Worm (Caenorhabditis elegans) whole organism, mixed stage, embryonic: Measurements from ENCODE around the gene rfp-1.

Experiments
- ham-2 ChIP-seq: fragments of 200-800 bp; sonication (Bioruptor generic); optimal IDR thresholded peaks from 2 replicates; lab custom pipeline; 2018; ENCODE audit warnings: mild to moderate bottlenecking, missing genetic modification characterization, missing compliant biosample characterization
- mep-1 ChIP-seq: fragments of 150-350 bp; optimal IDR thresholded peaks from 2 replicates; lab custom pipeline; 2017; ENCODE audit warnings: missing biosample characterization, missing genetic modification reagents, missing genetic modification characterization, inconsistent platforms
- nhr-237 ChIP-seq: fragments of 150-350 bp; optimal IDR thresholded peaks from 2 replicates; lab custom pipeline; 2014; ENCODE audit warnings: missing biosample characterization, missing genetic modification characterization
- snpc-4 ChIP-seq: fragments of 150-350 bp; optimal IDR thresholded peaks from 2 replicates; lab custom pipeline; 2014; ENCODE audit warnings: missing biosample characterization, missing genetic modification characterization
- unc-62 ChIP-seq: fragments of 150-350 bp; optimal IDR thresholded peaks from 2 replicates; lab custom pipeline; 2014; ENCODE audit warnings: missing biosample characterization, missing genetic modification reagents, missing genetic modification characterization

ce11 chrIII:8354644-8355461, 3.6 kb upstream of the rfp-1 start, which contains the start of gene unc-116:
- TF ChIP-seq unc-62 (no peak), snpc-4 (no peak), ham-2 (GFP tag; lab: Kevin White, UChicago) (peak; percentile 11), nhr-237 (tag; lab: Kevin White, UChicago) (peak; percentile 69), mep-1 (tag; lab: Kevin White, UChicago) (no peak)
